Worm (Caenorhabditis elegans): ENCODE data around the gene C02E7.7.

Gene C02E7.7

ce11 chrV:4932814-4933213, 14.4 kb upstream of the C02E7.7 start, which contains the start of gene C02E7.10:
C02E7.10 (minus strand) TSS chrV:4933045.
- no peak for TF ChIP-seq aly-1 (tag; optimal IDR thresholded peaks at IDR 0.05)
- TF ChIP-seq pes-1 (GFP tag; IDR thresholded peaks at IDR 0.05) = no peak
- no peak for TF ChIP-seq tbx-11 (GFP tag; IDR thresholded peaks at IDR 0.05)
- no peak for TF ChIP-seq tbx-37 (GFP tag; conservative IDR thresholded peaks at IDR 0.05)
- TF ChIP-seq scrt-1 (GFP tag; IDR thresholded peaks at IDR 0.05) = no peak
- TF ChIP-seq ceh-36 (tag; optimal IDR thresholded peaks at IDR 0.05) = no peak
- no peak for TF ChIP-seq B0310.2 (tag; optimal IDR thresholded peaks at IDR 0.05)
- no peak for TF ChIP-seq sea-1 (GFP tag; conservative IDR thresholded peaks at IDR 0.05)
- no peak for TF ChIP-seq ets-7 (tag; optimal IDR thresholded peaks at IDR 0.05)
- no peak for TF ChIP-seq hmg-4 (GFP tag; optimal IDR thresholded peaks at IDR 0.05)
- no peak for TF ChIP-seq ama-1 (optimal IDR thresholded peaks at IDR 0.05)
- TF ChIP-seq hmbx-1 (tag; optimal IDR thresholded peaks at IDR 0.05) = no peak
- no peak for TF ChIP-seq tra-4 (tag; optimal IDR thresholded peaks at IDR 0.05)
- TF ChIP-seq F13C5.2 (tag; optimal IDR thresholded peaks at IDR 0.05) = no peak
- TF ChIP-seq flt-1 (GFP tag; IDR thresholded peaks at IDR 0.05) = no peak
- TF ChIP-seq hnd-1 (tag; optimal IDR thresholded peaks at IDR 0.05) = no peak
- TF ChIP-seq ceh-13 (GFP tag; optimal IDR thresholded peaks at IDR 0.05) = no peak

- TF ChIP-seq tra-4 (tag; optimal IDR thresholded peaks at IDR 0.05) (no peak), ets-7 (tag; optimal IDR thresholded peaks at IDR 0.05) (no peak), ceh-13 (GFP tag; optimal IDR thresholded peaks at IDR 0.05) (no peak), B0310.2 (tag; optimal IDR thresholded peaks at IDR 0.05) (no peak), ama-1 (optimal IDR thresholded peaks at IDR 0.05) (no peak), hmbx-1 (tag; optimal IDR thresholded peaks at IDR 0.05) (no peak), pes-1 (GFP tag; IDR thresholded peaks at IDR 0.05) (no peak)
Measured at ce11 chrV:4929842-4930241, 11.5 kb upstream of the C02E7.7 start, which contains the start of gene str-205. str-205 (minus strand) TSS chrV:4929942.

ce11 chrV:4926371-4926770, 8.0 kb upstream of the C02E7.7 start, which contains the start of gene srh-21:
srh-21 (plus strand) TSS chrV:4926671.
- TF ChIP-seq ets-7 (tag; optimal IDR thresholded peaks at IDR 0.05) (no peak), tra-4 (tag; optimal IDR thresholded peaks at IDR 0.05) (no peak), flt-1 (GFP tag; IDR thresholded peaks at IDR 0.05) (no peak), F13C5.2 (tag; optimal IDR thresholded peaks at IDR 0.05) (no peak), hmbx-1 (tag; optimal IDR thresholded peaks at IDR 0.05) (no peak)

- no peak for TF ChIP-seq sea-1 (GFP tag; conservative IDR thresholded peaks at IDR 0.05)
- TF ChIP-seq scrt-1 (GFP tag; IDR thresholded peaks at IDR 0.05) = no peak
- TF ChIP-seq ceh-36 (tag; optimal IDR thresholded peaks at IDR 0.05) = no peak
- no peak for TF ChIP-seq hmg-4 (GFP tag; optimal IDR thresholded peaks at IDR 0.05)
- no peak for TF ChIP-seq tbx-37 (GFP tag; conservative IDR thresholded peaks at IDR 0.05)
- no peak for TF ChIP-seq ama-1 (optimal IDR thresholded peaks at IDR 0.05)
- TF ChIP-seq B0310.2 (tag; optimal IDR thresholded peaks at IDR 0.05) = no peak
- no peak for TF ChIP-seq hmbx-1 (tag; optimal IDR thresholded peaks at IDR 0.05)
- no peak for TF ChIP-seq hnd-1 (tag; optimal IDR thresholded peaks at IDR 0.05)
- no peak for TF ChIP-seq pes-1 (GFP tag; IDR thresholded peaks at IDR 0.05)
- no peak for TF ChIP-seq flt-1 (GFP tag; IDR thresholded peaks at IDR 0.05)
- no peak for TF ChIP-seq aly-1 (tag; optimal IDR thresholded peaks at IDR 0.05)
Measured at ce11 chrV:4924618-4925017, 6.2 kb upstream of the C02E7.7 start, which contains the start of gene srh-20. srh-20 (plus strand) TSS chrV:4924918.

ce11 chrV:4922024-4922423, 3.6 kb upstream of the C02E7.7 start, which contains the start of gene srh-22:
srh-22 (plus strand) TSS chrV:4922324.
- TF ChIP-seq F13C5.2 (tag; optimal IDR thresholded peaks at IDR 0.05) (no peak), hnd-1 (tag; optimal IDR thresholded peaks at IDR 0.05) (no peak), ama-1 (optimal IDR thresholded peaks at IDR 0.05) (no peak), ceh-13 (GFP tag; optimal IDR thresholded peaks at IDR 0.05) (no peak), hmbx-1 (tag; optimal IDR thresholded peaks at IDR 0.05) (no peak), sea-1 (GFP tag; conservative IDR thresholded peaks at IDR 0.05) (no peak), flt-1 (GFP tag; IDR thresholded peaks at IDR 0.05) (no peak), B0310.2 (tag; optimal IDR thresholded peaks at IDR 0.05) (no peak), tbx-37 (GFP tag; conservative IDR thresholded peaks at IDR 0.05) (no peak), hmg-4 (GFP tag; optimal IDR thresholded peaks at IDR 0.05) (no peak), scrt-1 (GFP tag; IDR thresholded peaks at IDR 0.05) (no peak), tra-4 (tag; optimal IDR thresholded peaks at IDR 0.05) (no peak), ets-7 (tag; optimal IDR thresholded peaks at IDR 0.05) (no peak), aly-1 (tag; optimal IDR thresholded peaks at IDR 0.05) (no peak), ceh-36 (tag; optimal IDR thresholded peaks at IDR 0.05) (no peak)

ce11 chrV:4920690-4921152, 2.3 kb upstream of the C02E7.7 start, which contains the start of the genes C02E7.8 and srh-23:
C02E7.8 (minus strand) TSS chrV:4920790.
srh-23 (plus strand) TSS chrV:4921102.
- TF ChIP-seq flt-1 (GFP tag; IDR thresholded peaks at IDR 0.05) (no peak), ama-1 (optimal IDR thresholded peaks at IDR 0.05) (no peak), hmg-4 (GFP tag; optimal IDR thresholded peaks at IDR 0.05) (no peak), hnd-1 (tag; optimal IDR thresholded peaks at IDR 0.05) (no peak), hmbx-1 (tag; optimal IDR thresholded peaks at IDR 0.05) (no peak), pes-1 (GFP tag; IDR thresholded peaks at IDR 0.05) (no peak), ceh-36 (tag; optimal IDR thresholded peaks at IDR 0.05) (no peak)

- TF ChIP-seq tra-4 (tag; optimal IDR thresholded peaks at IDR 0.05) = no peak
Measured at ce11 chrV:4918664-4919257, 387 bp upstream of the C02E7.7 start, which contains the start of gene C02E7.6. C02E7.6 (plus strand) TSS chrV:4919207.

ce11 chrV:4914879-4915278, 3.5 kb downstream of the C02E7.7 start, which contains the start of gene H23N18.6:
H23N18.6 (minus strand) TSS chrV:4915079.
- no peak for TF ChIP-seq tbx-11 (GFP tag; IDR thresholded peaks at IDR 0.05)
- TF ChIP-seq tra-4 (tag; optimal IDR thresholded peaks at IDR 0.05) = no peak
- TF ChIP-seq pes-1 (GFP tag; IDR thresholded peaks at IDR 0.05) = no peak
- no peak for TF ChIP-seq hmg-4 (GFP tag; optimal IDR thresholded peaks at IDR 0.05)
- TF ChIP-seq aly-1 (tag; optimal IDR thresholded peaks at IDR 0.05) = no peak
- TF ChIP-seq flt-1 (GFP tag; IDR thresholded peaks at IDR 0.05) = no peak
- TF ChIP-seq hnd-1 (tag; optimal IDR thresholded peaks at IDR 0.05) = no peak
- TF ChIP-seq ceh-36 (tag; optimal IDR thresholded peaks at IDR 0.05) = no peak
- no peak for TF ChIP-seq scrt-1 (GFP tag; IDR thresholded peaks at IDR 0.05)
- TF ChIP-seq hmbx-1 (tag; optimal IDR thresholded peaks at IDR 0.05) = no peak
- no peak for TF ChIP-seq ets-7 (tag; optimal IDR thresholded peaks at IDR 0.05)
- no peak for TF ChIP-seq B0310.2 (tag; optimal IDR thresholded peaks at IDR 0.05)
- TF ChIP-seq ama-1 (optimal IDR thresholded peaks at IDR 0.05) = no peak
- TF ChIP-seq tbx-37 (GFP tag; conservative IDR thresholded peaks at IDR 0.05) = no peak
- TF ChIP-seq F13C5.2 (tag; optimal IDR thresholded peaks at IDR 0.05) = no peak
- TF ChIP-seq sea-1 (GFP tag; conservative IDR thresholded peaks at IDR 0.05) = no peak
